Fruit fly (Drosophila melanogaster) whole organism: ENCODE measurements around the gene mRRF1.

Experiments used
- CG8478 ChIP-seq: fragments of >200 bp; optimal IDR thresholded peaks from 2 replicates; lab custom pipeline; 2018; ENCODE audit warnings: inconsistent platforms
- Dll ChIP-seq: fragments of >200 bp; optimal IDR thresholded peaks from 2 replicates; lab custom pipeline; 2017
- EcR ChIP-seq, 2 experiments: fragments of >200 bp; optimal IDR thresholded peaks; 2 replicates each; lab custom pipeline; 2017; ENCODE audit warnings: missing biosample characterization in 2 of 2, missing genetic modification characterization in 2 of 2, missing genetic modification reagents in 2 of 2
- pan ChIP-seq: fragments of >200 bp; optimal IDR thresholded peaks from 2 replicates; lab custom pipeline; 2017
- psq ChIP-seq: fragments of >200 bp; optimal IDR thresholded peaks from 2 replicates; lab custom pipeline; 2017
- usp ChIP-seq: fragments of >200 bp; optimal IDR thresholded peaks from 2 replicates; lab custom pipeline; 2017; ENCODE audit warnings: missing biosample characterization, missing genetic modification characterization, mixed read lengths

dm6 chr3L:9340232-9340631 is 23.9 kb upstream of the mRRF1 start:
- no peak for TF ChIP-seq usp
- TF ChIP-seq EcR (GFP tag; optimal IDR thresholded peaks at IDR 0.05; lab: Kevin White, UChicago), result no peak
- TF ChIP-seq pan (lab: Kevin White, UChicago), result no peak
- no peak for TF ChIP-seq psq
- no peak for TF ChIP-seq Dll (lab: Kevin White, UChicago)
- no peak for TF ChIP-seq CG8478
